Fruit fly (Drosophila melanogaster) whole organism, prepupa: ENCODE results near the gene CG9953.

Experiments used
- Blimp-1 ChIP-seq: fragments of 200-800 bp; sonication (Bioruptor generic); optimal IDR thresholded peaks from 3 replicates; lab custom pipeline; 2017; ENCODE audit warnings: missing biosample characterization, missing genetic modification characterization, mild to moderate bottlenecking, moderate library complexity, missing genetic modification reagents
- CG11762 ChIP-seq: fragments of 200-800 bp; sonication (Bioruptor generic); optimal IDR thresholded peaks from 3 replicates; lab custom pipeline; 2016; ENCODE audit warnings: missing biosample characterization, missing genetic modification characterization; ENCODE audit not compliant: insufficient read depth
- CG1621 ChIP-seq: fragments of 200-800 bp; sonication (Bioruptor generic); optimal IDR thresholded peaks from 3 replicates; lab custom pipeline; 2018; ENCODE audit warnings: missing biosample characterization, mild to moderate bottlenecking, missing genetic modification characterization
- CG16779 ChIP-seq: fragments of 200-800 bp; sonication (Bioruptor generic); optimal IDR thresholded peaks from 3 replicates; lab custom pipeline; 2017; ENCODE audit warnings: missing biosample characterization, mild to moderate bottlenecking, missing genetic modification characterization
- CG3032 ChIP-seq: fragments of 200-800 bp; optimal IDR thresholded peaks from 2 replicates; lab custom pipeline; 2019; ENCODE audit warnings: missing biosample characterization, mild to moderate bottlenecking, missing genetic modification characterization, moderate library complexity
- CG32006 ChIP-seq: fragments of 200-800 bp; sonication (Bioruptor generic); optimal IDR thresholded peaks from 3 replicates; lab custom pipeline; 2017; ENCODE audit warnings: missing biosample characterization, mild to moderate bottlenecking, missing genetic modification characterization
- CG3919 ChIP-seq: fragments of 200-800 bp; sonication (Bioruptor generic); optimal IDR thresholded peaks from 3 replicates; lab custom pipeline; 2016; ENCODE audit warnings: missing biosample characterization, missing genetic modification characterization
- CG6808 ChIP-seq: fragments of 200-800 bp; sonication (Bioruptor generic); optimal IDR thresholded peaks from 3 replicates; lab custom pipeline; 2017; ENCODE audit warnings: missing biosample characterization, missing genetic modification characterization, mild to moderate bottlenecking, moderate library complexity, missing genetic modification reagents
- CG6854 ChIP-seq: fragments of 200-800 bp; sonication (Bioruptor generic); optimal IDR thresholded peaks from 2 replicates; lab custom pipeline; 2017; ENCODE audit warnings: missing biosample characterization, mild to moderate bottlenecking, missing genetic modification characterization
- CG8119 ChIP-seq: fragments of 200-800 bp; sonication (Bioruptor generic); IDR thresholded peaks from 3 replicates; pipeline ENCODE4 v1.3.6; 2022; ENCODE audit warnings: missing biosample characterization, missing genetic modification characterization
- Eip75B ChIP-seq: fragments of 200-800 bp; sonication (Bioruptor generic); optimal IDR thresholded peaks from 3 replicates; lab custom pipeline; 2016; ENCODE audit warnings: missing biosample characterization, missing genetic modification characterization
- Eip78C ChIP-seq: fragments of 200-800 bp; sonication (Bioruptor generic); peaks from one replicate; lab custom pipeline; 2016; ENCODE audit warnings: missing biosample characterization, missing genetic modification characterization
- Eip93F ChIP-seq: fragments of 200-800 bp; sonication (Bioruptor generic); optimal IDR thresholded peaks from 2 replicates; lab custom pipeline; 2016; ENCODE audit warnings: missing biosample characterization, mild to moderate bottlenecking, missing genetic modification characterization
- Ets21C ChIP-seq: fragments of 200-800 bp; sonication (Bioruptor generic); optimal IDR thresholded peaks from 3 replicates; lab custom pipeline; 2016; ENCODE audit warnings: missing biosample characterization, missing genetic modification characterization
- Gug ChIP-seq: fragments of 200-800 bp; sonication (Bioruptor generic); IDR thresholded peaks from 2 replicates; pipeline ENCODE4 v1.3.6; 2022; ENCODE audit warnings: missing biosample characterization, missing genetic modification characterization
- Hr38 ChIP-seq: sonication (Bioruptor generic); optimal IDR thresholded peaks from 2 replicates; lab custom pipeline; 2016; ENCODE audit warnings: missing biosample characterization, missing genetic modification characterization
- Hr39 ChIP-seq: fragments of 200-800 bp; sonication (Bioruptor generic); optimal IDR thresholded peaks from 2 replicates; lab custom pipeline; 2016; ENCODE audit warnings: missing biosample characterization, missing genetic modification characterization
- Lpt ChIP-seq: fragments of 200-800 bp; sonication (Bioruptor generic); optimal IDR thresholded peaks from 3 replicates; lab custom pipeline; 2016; ENCODE audit warnings: missing biosample characterization, missing genetic modification characterization
- Sox14 ChIP-seq: fragments of 200-800 bp; sonication (Bioruptor generic); optimal IDR thresholded peaks from 3 replicates; lab custom pipeline; 2016; ENCODE audit warnings: missing biosample characterization, missing genetic modification characterization
- achi ChIP-seq: fragments of 200-800 bp; sonication (Bioruptor generic); optimal IDR thresholded peaks from 3 replicates; lab custom pipeline; 2016; ENCODE audit warnings: missing biosample characterization, missing genetic modification characterization
- dsx ChIP-seq: fragments of 200-800 bp; optimal IDR thresholded peaks from 3 replicates; lab custom pipeline; 2019; ENCODE audit warnings: missing biosample characterization, mild to moderate bottlenecking, missing genetic modification characterization, moderate library complexity; ENCODE audit not compliant: poor library complexity, severe bottlenecking
- eg ChIP-seq: fragments of 200-800 bp; sonication (Bioruptor generic); IDR thresholded peaks from 3 replicates; pipeline ENCODE4 v1.3.6; 2022; ENCODE audit warnings: missing biosample characterization, missing genetic modification characterization
- esn ChIP-seq: fragments of 200-800 bp; sonication (Bioruptor generic); optimal IDR thresholded peaks from 2 replicates; lab custom pipeline; 2016; ENCODE audit warnings: missing biosample characterization, mild to moderate bottlenecking, missing genetic modification characterization, moderate library complexity
- lz ChIP-seq: fragments of 200-800 bp; sonication (Bioruptor generic); optimal IDR thresholded peaks from 3 replicates; lab custom pipeline; 2016; ENCODE audit warnings: missing biosample characterization, missing genetic modification characterization
- pdm3 ChIP-seq: fragments of 200-800 bp; sonication (Bioruptor generic); optimal IDR thresholded peaks from 3 replicates; lab custom pipeline; 2016; ENCODE audit warnings: missing biosample characterization, missing genetic modification characterization
- salr ChIP-seq, 2 experiments: fragments of 200-800 bp; sonication (Bioruptor generic); optimal IDR thresholded peaks; 3 replicates each; lab custom pipeline; 2016 to 2018; ENCODE audit warnings: missing biosample characterization in 2 of 2, missing genetic modification characterization in 2 of 2, mild to moderate bottlenecking in 1 of 2
- spab ChIP-seq: fragments of 200-800 bp; sonication (Bioruptor generic); optimal IDR thresholded peaks from 2 replicates; lab custom pipeline; 2017; ENCODE audit warnings: missing biosample characterization, mild to moderate bottlenecking, missing genetic modification characterization, missing genetic modification reagents
- ss ChIP-seq, 2 experiments: fragments of 200-800 bp; sonication (Bioruptor generic); optimal IDR thresholded peaks; 2 replicates in 1 of 2; 3 replicates in 1 of 2; lab custom pipeline; 2017 to 2018; ENCODE audit warnings: mild to moderate bottlenecking in 2 of 2, missing biosample characterization in 2 of 2, missing genetic modification characterization in 2 of 2, moderate library complexity in 1 of 2
- svp ChIP-seq: fragments of 200-800 bp; sonication (Bioruptor generic); peaks from one replicate; lab custom pipeline; 2016; ENCODE audit warnings: missing biosample characterization, missing genetic modification characterization
- vri ChIP-seq: fragments of 200-800 bp; sonication (Bioruptor generic); optimal IDR thresholded peaks from 3 replicates; lab custom pipeline; 2016; ENCODE audit warnings: missing biosample characterization, mild to moderate bottlenecking, missing genetic modification characterization

The CG9953 gene

dm6 chr3L:6978030-6978683, 8.7 kb downstream of the CG9953 start (continued):
- TF ChIP-seq CG6808 (GFP tag; lab: Kevin White, UChicago) (peak; percentile 2), CG3919 (GFP tag; lab: Kevin White, UChicago) (peak; percentile 52), Hr38 (no peak), salr (GFP tag; optimal IDR thresholded peaks at IDR 0.05; lab: Kevin White, UChicago) (peak in 1 of 2 experiments; percentile 22)

dm6 chr3L:6978757-6979386, 9.4 kb downstream of the CG9953 start:
- TF ChIP-seq Lpt (GFP tag; lab: Kevin White, UChicago), result no peak
- TF ChIP-seq vri (GFP tag; lab: Kevin White, UChicago), result peak; percentile 29
- 0 out of 3 replicates have a peak, but pooled peaks have one; percentile 24 for TF ChIP-seq eg (GFP tag; lab: Robert Waterston, UW)

- peak; percentile 59 for TF ChIP-seq dsx
- no peak for TF ChIP-seq pdm3
- TF ChIP-seq CG6854 (GFP tag; lab: Kevin White, UChicago), result peak; percentile 56
- peak; percentile 27 for TF ChIP-seq CG3032 (tag; lab: Kevin White, UChicago)
- TF ChIP-seq Ets21C (GFP tag; lab: Kevin White, UChicago), result no peak
- TF ChIP-seq Eip75B (GFP tag; lab: Kevin White, UChicago), result peak; percentile 37
- peak; percentile 63 to 80 for TF ChIP-seq ss (GFP tag; optimal IDR thresholded peaks at IDR 0.05; lab: Kevin White, UChicago)
- peak; percentile 67 for TF ChIP-seq Sox14
- TF ChIP-seq CG32006 (GFP tag; lab: Kevin White, UChicago), result no peak
- peak; percentile 31 for TF ChIP-seq esn (GFP tag; lab: Kevin White, UChicago)
- peak; percentile 23; the same call in 1 of the 3 replicates for TF ChIP-seq CG8119 (GFP tag; lab: Robert Waterston, UW)
- peak; percentile 76 for TF ChIP-seq Eip78C (GFP tag; lab: Kevin White, UChicago)
- no peak for TF ChIP-seq lz (GFP tag; lab: Kevin White, UChicago)
- TF ChIP-seq svp (GFP tag; lab: Kevin White, UChicago), result peak; percentile 90
- TF ChIP-seq CG16779 (tag; lab: Kevin White, UChicago), result no peak
- TF ChIP-seq CG1621, result peak; percentile 12
- TF ChIP-seq CG3919 (GFP tag; lab: Kevin White, UChicago), result peak; percentile 29
- TF ChIP-seq vri (GFP tag; lab: Kevin White, UChicago), result peak; percentile 46
Measured at dm6 chr3L:6979387-6980249, 10.2 kb downstream of the CG9953 start, which contains the start of gene Galphai. TSS of gene Galphai (minus strand) at chr3L:6980044.

- TF ChIP-seq Lpt (GFP tag; lab: Kevin White, UChicago), result no peak
- TF ChIP-seq CG11762 (GFP tag; lab: Kevin White, UChicago), result no peak
- TF ChIP-seq Blimp-1 (GFP tag; lab: Kevin White, UChicago), result no peak
- no peak for TF ChIP-seq CG16779 (tag; lab: Kevin White, UChicago)
- TF ChIP-seq Eip93F, result no peak
- TF ChIP-seq Hr39, result no peak
- TF ChIP-seq Gug, result no peak
- TF ChIP-seq vri (GFP tag; lab: Kevin White, UChicago), result no peak
- TF ChIP-seq spab, result no peak
- TF ChIP-seq ss (GFP tag; optimal IDR thresholded peaks at IDR 0.05; lab: Kevin White, UChicago), result no peak
- TF ChIP-seq CG6854 (GFP tag; lab: Kevin White, UChicago), result no peak
- TF ChIP-seq CG1621, result no peak
- TF ChIP-seq achi, result no peak
Measured at dm6 chr3L:6980553-6980952, 11.1 kb downstream of the CG9953 start.
